Fruit fly (Drosophila melanogaster) whole organism, embryonic: Measurements from ENCODE around the gene dally.

Experiments used
- Asciz ChIP-seq: fragments of 200-800 bp; sonication (Bioruptor generic); optimal IDR thresholded peaks from 2 replicates; lab custom pipeline; 2017; ENCODE audit warnings: missing biosample characterization, mild to moderate bottlenecking, missing genetic modification characterization, missing genetic modification reagents
- Atf3 ChIP-seq: fragments of 200-800 bp; sonication (Bioruptor generic); optimal IDR thresholded peaks from 3 replicates; lab custom pipeline; 2016; ENCODE audit warnings: missing biosample characterization, missing genetic modification characterization
- Atf6 ChIP-seq: fragments of 200-800 bp; sonication (Bioruptor generic); IDR thresholded peaks from 2 replicates; pipeline ENCODE4 v1.3.6; 2022; ENCODE audit warnings: missing biosample characterization, missing genetic modification characterization
- C15 ChIP-seq: fragments of 200-800 bp; sonication (Bioruptor generic); IDR thresholded peaks from 3 replicates; pipeline ENCODE4 v1.3.6; 2022; ENCODE audit warnings: missing biosample characterization, missing genetic modification characterization
- CG10979 ChIP-seq: fragments of 200-800 bp; sonication (Bioruptor generic); optimal IDR thresholded peaks from 2 replicates; lab custom pipeline; 2018; ENCODE audit warnings: missing biosample characterization, mild to moderate bottlenecking, missing genetic modification characterization, moderate library complexity
- CG11456 ChIP-seq: fragments of 200-800 bp; sonication (Bioruptor generic); IDR thresholded peaks from 3 replicates; pipeline ENCODE4 v1.3.6; 2022; ENCODE audit warnings: missing biosample characterization, missing genetic modification characterization
- CG11696 ChIP-seq: fragments of 200-800 bp; sonication (Bioruptor generic); IDR thresholded peaks from 2 replicates; pipeline ENCODE4 v1.3.6; 2022; ENCODE audit warnings: missing biosample characterization, missing genetic modification characterization
- CG12071 ChIP-seq: fragments of 200-800 bp; sonication (Bioruptor generic); optimal IDR thresholded peaks from 3 replicates; lab custom pipeline; 2018; ENCODE audit warnings: missing biosample characterization, mild to moderate bottlenecking, missing genetic modification characterization
- CG13624 ChIP-seq: fragments of 200-800 bp; sonication (Bioruptor generic); optimal IDR thresholded peaks from 2 replicates; lab custom pipeline; 2016; ENCODE audit warnings: missing biosample characterization, missing genetic modification characterization
- CG13894 ChIP-seq: fragments of 200-800 bp; sonication (Bioruptor generic); optimal IDR thresholded peaks from 3 replicates; lab custom pipeline; 2018; ENCODE audit warnings: missing biosample characterization, mild to moderate bottlenecking, missing genetic modification characterization, moderate library complexity
- CG14050 ChIP-seq: fragments of 200-800 bp; sonication (Bioruptor generic); IDR thresholded peaks from 3 replicates; pipeline ENCODE4 v1.3.6; 2022; ENCODE audit warnings: missing biosample characterization, missing genetic modification characterization
- CG1602 ChIP-seq: fragments of 200-800 bp; sonication (Bioruptor generic); optimal IDR thresholded peaks from 3 replicates; lab custom pipeline; 2016; ENCODE audit warnings: missing biosample characterization, missing genetic modification characterization
- CG1603 ChIP-seq: fragments of 200-800 bp; sonication (Bioruptor generic); optimal IDR thresholded peaks from 2 replicates; lab custom pipeline; 2019; ENCODE audit warnings: missing biosample characterization, mild to moderate bottlenecking, missing genetic modification characterization, moderate library complexity
- CG16813 ChIP-seq: fragments of 200-800 bp; sonication (Bioruptor generic); IDR thresholded peaks from 3 replicates; pipeline ENCODE4 v1.3.6; 2022; ENCODE audit warnings: missing biosample characterization, missing genetic modification characterization; ENCODE audit not compliant: partially characterized antibody
- CG3281 ChIP-seq: fragments of 200-800 bp; sonication (Bioruptor generic); optimal IDR thresholded peaks from 3 replicates; lab custom pipeline; 2017; ENCODE audit warnings: missing biosample characterization, mild to moderate bottlenecking, missing genetic modification characterization
- CG4707 ChIP-seq: fragments of 200-800 bp; sonication (Bioruptor generic); optimal IDR thresholded peaks from 2 replicates; lab custom pipeline; 2018; ENCODE audit warnings: missing biosample characterization, mild to moderate bottlenecking, missing genetic modification characterization, moderate library complexity
- CG6683 ChIP-seq: fragments of 200-800 bp; sonication (Bioruptor generic); optimal IDR thresholded peaks from 2 replicates; lab custom pipeline; 2017; ENCODE audit warnings: missing biosample characterization, mild to moderate bottlenecking, missing genetic modification characterization, missing genetic modification reagents
- CHES-1-like ChIP-seq: fragments of 200-800 bp; sonication (Bioruptor generic); optimal IDR thresholded peaks from 2 replicates; lab custom pipeline; 2016; ENCODE audit warnings: missing biosample characterization, missing genetic modification characterization
- Chrac-16 ChIP-seq: fragments of 200-800 bp; sonication (Bioruptor generic); optimal IDR thresholded peaks from 3 replicates; lab custom pipeline; 2016; ENCODE audit warnings: missing biosample characterization, missing genetic modification characterization
- Gug ChIP-seq: fragments of 200-800 bp; sonication (Bioruptor generic); IDR thresholded peaks from 4 replicates; pipeline ENCODE4 v1.3.6; 2022; ENCODE audit warnings: missing biosample characterization, missing genetic modification characterization
- H15 ChIP-seq: fragments of 200-800 bp; sonication (Bioruptor generic); IDR thresholded peaks from 3 replicates; pipeline ENCODE4 v1.3.6; 2022; ENCODE audit warnings: missing biosample characterization, missing genetic modification characterization
- HmgD ChIP-seq: fragments of 200-800 bp; sonication (Bioruptor generic); optimal IDR thresholded peaks from 3 replicates; lab custom pipeline; 2016; ENCODE audit warnings: missing biosample characterization, missing genetic modification characterization
- Hr78 ChIP-seq, 2 experiments: fragments of 200-800 bp in 1 of 2; fragments of >200 bp in 1 of 2; sonication (Bioruptor generic) in 1 of 2; optimal IDR thresholded peaks; 2 replicates each; lab custom pipeline; 2017 to 2019; ENCODE audit warnings: missing biosample characterization in 2 of 2, missing genetic modification characterization in 2 of 2, mild to moderate bottlenecking in 1 of 2, moderate library complexity in 1 of 2
- Meics ChIP-seq: fragments of 200-800 bp; sonication (Bioruptor generic); optimal IDR thresholded peaks from 2 replicates; lab custom pipeline; 2017; ENCODE audit warnings: missing biosample characterization, mild to moderate bottlenecking, missing genetic modification characterization
- Mrtf ChIP-seq: fragments of 200-800 bp; sonication (Bioruptor generic); IDR thresholded peaks from 3 replicates; pipeline ENCODE4 v1.3.6; 2022; ENCODE audit warnings: missing biosample characterization, missing genetic modification characterization
- NC2α ChIP-seq: fragments of 200-800 bp; sonication (Bioruptor generic); optimal IDR thresholded peaks from 2 replicates; lab custom pipeline; 2016; ENCODE audit warnings: missing biosample characterization, missing genetic modification characterization
- Opbp ChIP-seq: fragments of 200-800 bp; sonication (Bioruptor generic); IDR thresholded peaks from 3 replicates; pipeline ENCODE4 v1.3.6; 2022; ENCODE audit warnings: missing biosample characterization, missing genetic modification characterization; ENCODE audit not compliant: partially characterized antibody
- Rfx ChIP-seq: fragments of 200-800 bp; sonication (Bioruptor generic); IDR thresholded peaks from 2 replicates; pipeline ENCODE4 v1.3.6; 2022; ENCODE audit warnings: missing biosample characterization, missing genetic modification characterization
- amos ChIP-seq: fragments of 200-800 bp; sonication (Bioruptor generic); IDR thresholded peaks from 2 replicates; pipeline ENCODE4 v1.3.6; 2022; ENCODE audit warnings: missing biosample characterization, missing genetic modification characterization; ENCODE audit not compliant: partially characterized antibody
- bcd ChIP-seq: fragments of 200-800 bp; sonication (Bioruptor generic); optimal IDR thresholded peaks from 2 replicates; lab custom pipeline; 2017; ENCODE audit warnings: missing biosample characterization, mild to moderate bottlenecking, missing genetic modification characterization
- caup ChIP-seq: fragments of 200-800 bp; sonication (Bioruptor generic); optimal IDR thresholded peaks from 3 replicates; lab custom pipeline; 2017; ENCODE audit warnings: missing biosample characterization, mild to moderate bottlenecking, missing genetic modification characterization, moderate library complexity; ENCODE audit not compliant: severe bottlenecking
- chif ChIP-seq, 2 experiments: fragments of 200-800 bp; sonication (Bioruptor generic); optimal IDR thresholded peaks; 3 replicates each; lab custom pipeline; 2016; ENCODE audit warnings: missing biosample characterization in 2 of 2, missing genetic modification characterization in 2 of 2
- ci ChIP-seq: fragments of 200-800 bp; sonication (Bioruptor generic); IDR thresholded peaks from 3 replicates; pipeline ENCODE4 v1.3.6; 2022; ENCODE audit warnings: missing biosample characterization, missing genetic modification characterization
- crc ChIP-seq: fragments of 200-800 bp; sonication (Bioruptor generic); optimal IDR thresholded peaks from 2 replicates; lab custom pipeline; 2016; ENCODE audit warnings: missing biosample characterization, missing genetic modification characterization
- crol ChIP-seq: fragments of 200-800 bp; sonication (Bioruptor generic); IDR thresholded peaks from 2 replicates; pipeline ENCODE4 v1.3.6; 2022; ENCODE audit warnings: missing biosample characterization, missing genetic modification characterization
- dmrt99B ChIP-seq: fragments of 200-800 bp; sonication (Bioruptor generic); optimal IDR thresholded peaks from 2 replicates; lab custom pipeline; 2018; ENCODE audit warnings: missing biosample characterization, mild to moderate bottlenecking, missing genetic modification characterization, moderate library complexity
- exex ChIP-seq: fragments of 200-800 bp; sonication (Bioruptor generic); optimal IDR thresholded peaks from 4 replicates; lab custom pipeline; 2018; ENCODE audit warnings: missing biosample characterization, mild to moderate bottlenecking, missing genetic modification characterization, moderate library complexity
- fd3F ChIP-seq: fragments of 200-800 bp; sonication (Bioruptor generic); optimal IDR thresholded peaks from 2 replicates; lab custom pipeline; 2018; ENCODE audit warnings: missing biosample characterization, mild to moderate bottlenecking, missing genetic modification characterization, moderate library complexity
- fru ChIP-seq: fragments of >200 bp; optimal IDR thresholded peaks from 2 replicates; lab custom pipeline; 2017
- gem ChIP-seq: fragments of 200-800 bp; sonication (Bioruptor generic); optimal IDR thresholded peaks from 2 replicates; lab custom pipeline; 2019; ENCODE audit warnings: missing biosample characterization, mild to moderate bottlenecking, missing genetic modification characterization, moderate library complexity
- ind ChIP-seq: fragments of 200-800 bp; sonication (Bioruptor generic); optimal IDR thresholded peaks from 3 replicates; lab custom pipeline; 2016; ENCODE audit warnings: missing biosample characterization, missing genetic modification characterization
- lab ChIP-seq: fragments of 200-800 bp; sonication (Bioruptor generic); optimal IDR thresholded peaks from 3 replicates; lab custom pipeline; 2017; ENCODE audit warnings: missing biosample characterization, missing genetic modification characterization, mild to moderate bottlenecking, moderate library complexity, missing genetic modification reagents
- nerfin-2 ChIP-seq: fragments of 200-800 bp; sonication (Bioruptor generic); IDR thresholded peaks from 2 replicates; pipeline ENCODE4 v1.3.6; 2022; ENCODE audit warnings: missing biosample characterization, missing genetic modification characterization; ENCODE audit not compliant: partially characterized antibody
- pfk ChIP-seq: fragments of 200-800 bp; sonication (Bioruptor generic); optimal IDR thresholded peaks from 2 replicates; lab custom pipeline; 2018; ENCODE audit warnings: missing biosample characterization, mild to moderate bottlenecking, missing genetic modification characterization, moderate library complexity
- ranshi ChIP-seq: fragments of 200-800 bp; sonication (Bioruptor generic); IDR thresholded peaks from 2 replicates; pipeline ENCODE4 v1.3.6; 2022; ENCODE audit warnings: missing biosample characterization, missing genetic modification characterization
- row ChIP-seq: fragments of 200-800 bp; sonication (Bioruptor generic); IDR thresholded peaks from 3 replicates; pipeline ENCODE4 v1.3.6; 2022; ENCODE audit warnings: missing biosample characterization, missing genetic modification characterization
- sc ChIP-seq, 3 experiments: fragments of >200 bp in 2 of 3; fragments of 200-800 bp in 1 of 3; sonication (Bioruptor generic) in 1 of 3; optimal IDR thresholded peaks; 2 replicates in 2 of 3; 3 replicates in 1 of 3; lab custom pipeline; 2017; ENCODE audit warnings: mild to moderate bottlenecking in 1 of 3, missing biosample characterization in 1 of 3, missing genetic modification characterization in 1 of 3, missing genetic modification reagents in 1 of 3
- schlank ChIP-seq: fragments of 200-800 bp; sonication (Bioruptor generic); optimal IDR thresholded peaks from 2 replicates; lab custom pipeline; 2018; ENCODE audit warnings: missing biosample characterization, mild to moderate bottlenecking, missing genetic modification characterization
- vvl ChIP-seq: fragments of 200-800 bp; sonication (Bioruptor generic); IDR thresholded peaks from 2 replicates; pipeline ENCODE4 v1.3.6; 2022; ENCODE audit warnings: missing biosample characterization, missing genetic modification characterization
- wdn ChIP-seq: fragments of 200-800 bp; sonication (Bioruptor generic); IDR thresholded peaks from 2 replicates; pipeline ENCODE4 v1.3.6; 2022; ENCODE audit warnings: missing biosample characterization, missing genetic modification characterization
- zen ChIP-seq: fragments of 200-800 bp; sonication (Bioruptor generic); optimal IDR thresholded peaks from 3 replicates; lab custom pipeline; 2018; ENCODE audit warnings: missing biosample characterization, mild to moderate bottlenecking, missing genetic modification characterization, moderate library complexity

Gene dally

DNA sequence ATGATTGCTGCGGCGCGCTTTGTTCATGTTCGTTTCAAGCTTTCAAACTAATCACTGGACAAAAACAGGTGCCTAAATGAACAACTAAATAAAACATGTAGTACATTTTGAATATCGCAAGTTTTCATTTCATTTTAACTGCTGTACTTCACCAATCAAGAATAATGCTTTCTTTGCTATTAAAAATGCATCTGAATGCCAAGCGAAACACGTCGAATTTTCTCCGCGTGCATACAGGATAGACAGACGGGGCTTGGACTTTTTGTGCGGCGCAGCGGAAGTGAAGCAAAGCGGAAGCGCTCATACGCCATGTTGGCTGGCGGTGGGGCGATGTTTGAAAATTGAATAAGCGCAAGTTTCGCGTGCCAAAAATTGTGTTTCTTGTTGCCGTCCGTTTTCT is 26.1 kb downstream of the dally start:
- TF ChIP-seq Chrac-16: no peak
- TF ChIP-seq crc (GFP tag; lab: Kevin White, UChicago): no peak
- no peak for TF ChIP-seq wdn
- TF ChIP-seq CG3281 (GFP tag; lab: Kevin White, UChicago): no peak
- TF ChIP-seq CG6683: no peak
- TF ChIP-seq CG11456 (GFP tag; lab: Robert Waterston, UW): no peak
- no peak for TF ChIP-seq lab (GFP tag; lab: Kevin White, UChicago)
- no peak for TF ChIP-seq vvl (GFP tag; lab: Robert Waterston, UW)
- TF ChIP-seq CG10979 (tag; lab: Kevin White, UChicago): no peak
- no peak for TF ChIP-seq schlank (tag; lab: Kevin White, UChicago)
- TF ChIP-seq fd3F: no peak
- no peak for TF ChIP-seq caup (GFP tag; lab: Kevin White, UChicago)
- TF ChIP-seq amos (GFP tag; lab: Robert Waterston, UW): no peak
- no peak for TF ChIP-seq CG14050 (GFP tag; lab: Robert Waterston, UW)
- no peak for TF ChIP-seq CHES-1-like (GFP tag; lab: Kevin White, UChicago)
- peak; percentile 13; the same call in 1 of the 4 replicates for TF ChIP-seq Gug (GFP tag; lab: Robert Waterston, UW)
- peak; percentile 27 for TF ChIP-seq Meics (GFP tag; lab: Kevin White, UChicago)
- no peak for TF ChIP-seq pfk (GFP tag; lab: Kevin White, UChicago)
- no peak for TF ChIP-seq NC2α (GFP tag; lab: Kevin White, UChicago)
- TF ChIP-seq ranshi (GFP tag; lab: Robert Waterston, UW): peak; percentile 25; the same call in 1 of the 2 replicates
- no peak for TF ChIP-seq CG13624 (GFP tag; lab: Kevin White, UChicago)
- TF ChIP-seq Asciz (GFP tag; lab: Kevin White, UChicago): no peak
- TF ChIP-seq C15 (GFP tag; lab: Robert Waterston, UW): no peak
- no peak for TF ChIP-seq ci (GFP tag; lab: Robert Waterston, UW)
- TF ChIP-seq row: no peak
- TF ChIP-seq Atf3 (GFP tag; lab: Kevin White, UChicago): no peak
- no peak for TF ChIP-seq CG11696
- TF ChIP-seq CG16813 (GFP tag; lab: Robert Waterston, UW): no peak
- peak; percentile 16 for TF ChIP-seq dmrt99B (tag; lab: Kevin White, UChicago)
- no peak for TF ChIP-seq HmgD
- peak; percentile 2 for TF ChIP-seq CG12071 (GFP tag; lab: Kevin White, UChicago)
- TF ChIP-seq Rfx (GFP tag; lab: Robert Waterston, UW): peak; percentile 42; the same call in 1 of the 2 replicates
- TF ChIP-seq Opbp (GFP tag; lab: Robert Waterston, UW): no peak
- no peak for TF ChIP-seq CG4707
- TF ChIP-seq CG1603: peak; percentile 36
- TF ChIP-seq nerfin-2 (GFP tag; lab: Robert Waterston, UW): no peak
- no peak for TF ChIP-seq Hr78 (GFP tag; optimal IDR thresholded peaks at IDR 0.05; lab: Kevin White, UChicago)
- no peak for TF ChIP-seq ind
- no peak for TF ChIP-seq crol (GFP tag; lab: Robert Waterston, UW)
- no peak for TF ChIP-seq bcd (GFP tag; lab: Kevin White, UChicago)
- no peak for TF ChIP-seq CG13894 (tag; lab: Kevin White, UChicago)
- TF ChIP-seq exex (tag; lab: Kevin White, UChicago): no peak
- no peak for TF ChIP-seq CG1602 (GFP tag; lab: Kevin White, UChicago)
- no peak for TF ChIP-seq Atf6
- no peak for TF ChIP-seq H15 (GFP tag; lab: Robert Waterston, UW)
- TF ChIP-seq fru (lab: Kevin White, UChicago): no peak
- TF ChIP-seq zen (tag; lab: Kevin White, UChicago): no peak
- TF ChIP-seq Mrtf (GFP tag; lab: Robert Waterston, UW): no peak
- no peak for TF ChIP-seq sc (optimal IDR thresholded peaks at IDR 0.05; lab: Kevin White, UChicago)
- no peak for TF ChIP-seq sc (GFP tag; optimal IDR thresholded peaks at IDR 0.05; lab: Kevin White, UChicago)
- TF ChIP-seq chif (GFP tag; optimal IDR thresholded peaks at IDR 0.05; lab: Kevin White, UChicago): no peak
- TF ChIP-seq gem: no peak
